Fruit fly (Drosophila melanogaster): Measurements from ENCODE around the gene SmB.
A peak's percentile ranks its signal among the peaks of the same experiment; 100 is the strongest.

SmB gene

DNA sequence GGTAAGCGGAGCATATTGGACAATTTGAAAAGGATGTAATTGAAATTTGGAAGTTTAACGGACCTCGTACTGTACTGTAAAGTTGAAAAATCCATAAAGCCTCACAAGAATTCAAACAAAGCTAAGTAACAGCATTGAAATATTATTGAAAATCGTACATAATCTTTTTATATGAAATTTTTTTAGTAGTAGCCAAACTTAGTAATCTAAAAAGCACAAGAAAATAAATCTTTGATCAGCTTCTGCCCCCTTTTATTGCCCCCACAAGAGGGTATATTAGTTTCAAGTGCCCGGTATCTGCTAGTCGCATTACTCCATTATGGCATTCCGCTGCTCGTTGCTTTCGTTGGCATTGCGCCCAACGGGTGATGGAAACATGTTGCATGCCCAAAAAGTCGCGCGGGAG is 40.4 kb upstream of the SmB start (continued):
- TF ChIP-seq CG1603 (tag; optimal IDR thresholded peaks at IDR 0.05) (no peak), CG6683 (GFP tag; optimal IDR thresholded peaks at IDR 0.05) (peak; percentile 21), Pdp1 (GFP tag; optimal IDR thresholded peaks at IDR 0.05) (peak; percentile 37 to 48), CG8359 (GFP tag; optimal IDR thresholded peaks at IDR 0.05; ENCODE audit: borderline replicate concordance) (peak; percentile 27), peb (GFP tag; IDR thresholded peaks at IDR 0.05) (no peak), gcm2 (GFP tag; optimal IDR thresholded peaks at IDR 0.05) (no peak), ac (GFP tag; optimal IDR thresholded peaks at IDR 0.05) (no peak), CG4360 (GFP tag; IDR thresholded peaks at IDR 0.05) (no peak), ftz-f1 (GFP tag; optimal IDR thresholded peaks at IDR 0.05) (no peak), eyg (GFP tag; optimal IDR thresholded peaks at IDR 0.05) (peak; percentile 16), tio (GFP tag; optimal IDR thresholded peaks at IDR 0.05) (peak; percentile 74), Xbp1 (GFP tag; optimal IDR thresholded peaks at IDR 0.05) (peak; percentile 60), CG7372 (GFP tag; IDR thresholded peaks at IDR 0.05) (no peak), Nf-YB (GFP tag; optimal IDR thresholded peaks at IDR 0.05) (peak; percentile 32), Ptx1 (GFP tag; IDR thresholded peaks at IDR 0.05) (peak; percentile 76), Dek (tag; optimal IDR thresholded peaks at IDR 0.05) (no peak), CG10462 (GFP tag; optimal IDR thresholded peaks at IDR 0.05) (peak; percentile 15), Hmr (GFP tag; optimal IDR thresholded peaks at IDR 0.05) (no peak), CG8281 (tag; optimal IDR thresholded peaks at IDR 0.05) (peak; percentile 23), pho (GFP tag; optimal IDR thresholded peaks at IDR 0.05) (no peak), Atf3 (GFP tag; optimal IDR thresholded peaks at IDR 0.05) (peak; percentile 34), C15 (GFP tag; IDR thresholded peaks at IDR 0.05) (no peak), CG8924 (tag; optimal IDR thresholded peaks at IDR 0.05) (peak; percentile 62), CG4730 (GFP tag; IDR thresholded peaks at IDR 0.05) (no peak), Ets65A (GFP tag) (peak; percentile 97), btn (GFP tag; optimal IDR thresholded peaks at IDR 0.05) (peak; percentile 44), CG6689 (GFP tag; IDR thresholded peaks at IDR 0.05) (peak; percentile 84), ato (GFP tag; IDR thresholded peaks at IDR 0.05; ENCODE audit: partially characterized antibody) (no peak), Eip74EF (GFP tag; optimal IDR thresholded peaks at IDR 0.05) (peak in 1 of 2 experiments; percentile 65), nom (GFP tag; optimal IDR thresholded peaks at IDR 0.05) (no peak), H2.0 (GFP tag; IDR thresholded peaks at IDR 0.05) (peak; percentile 23; the same call in 1 of the 2 replicates), Elba2 (GFP tag; optimal IDR thresholded peaks at IDR 0.05) (no peak), Chrac-16 (GFP tag; optimal IDR thresholded peaks at IDR 0.05) (peak; percentile 55), emc (GFP tag; optimal IDR thresholded peaks at IDR 0.05) (no peak), chm (GFP tag; IDR thresholded peaks at IDR 0.05) (no peak), dpn (GFP tag; optimal IDR thresholded peaks at IDR 0.05) (peak; percentile 52 to 56), zen2 (GFP tag; IDR thresholded peaks at IDR 0.05; ENCODE audit: partially characterized antibody) (no peak), CG17385 (GFP tag; optimal IDR thresholded peaks at IDR 0.05) (peak; percentile 42), sna (GFP tag; IDR thresholded peaks at IDR 0.05; ENCODE audit: partially characterized antibody) (no peak), CG10366 (GFP tag; IDR thresholded peaks at IDR 0.05) (peak; percentile 32; the same call in 1 of the 2 replicates), CG43689 (GFP tag; IDR thresholded peaks at IDR 0.05) (no peak), ssp (GFP tag; IDR thresholded peaks at IDR 0.05) (peak; percentile 64; the same call in 1 of the 2 replicates), Hr3 (GFP tag; optimal IDR thresholded peaks at IDR 0.05) (peak; percentile 63), dm (GFP tag; optimal IDR thresholded peaks at IDR 0.05) (no peak), CG30020 (tag; optimal IDR thresholded peaks at IDR 0.05) (no peak), CG8944 (GFP tag; optimal IDR thresholded peaks at IDR 0.05) (peak; percentile 51), NC2α (GFP tag; optimal IDR thresholded peaks at IDR 0.05) (peak; percentile 50), CG9817 (tag; optimal IDR thresholded peaks at IDR 0.05) (peak; percentile 10), luna (GFP tag; optimal IDR thresholded peaks at IDR 0.05) (no peak), CG2199 (GFP tag; IDR thresholded peaks at IDR 0.05) (0 out of 3 replicates have a peak, but pooled peaks have one; percentile 30), CG6765 (GFP tag; optimal IDR thresholded peaks at IDR 0.05) (no peak)
